Fruit fly (Drosophila melanogaster): ENCODE measurements around the gene pon.

Gene pon

DNA sequence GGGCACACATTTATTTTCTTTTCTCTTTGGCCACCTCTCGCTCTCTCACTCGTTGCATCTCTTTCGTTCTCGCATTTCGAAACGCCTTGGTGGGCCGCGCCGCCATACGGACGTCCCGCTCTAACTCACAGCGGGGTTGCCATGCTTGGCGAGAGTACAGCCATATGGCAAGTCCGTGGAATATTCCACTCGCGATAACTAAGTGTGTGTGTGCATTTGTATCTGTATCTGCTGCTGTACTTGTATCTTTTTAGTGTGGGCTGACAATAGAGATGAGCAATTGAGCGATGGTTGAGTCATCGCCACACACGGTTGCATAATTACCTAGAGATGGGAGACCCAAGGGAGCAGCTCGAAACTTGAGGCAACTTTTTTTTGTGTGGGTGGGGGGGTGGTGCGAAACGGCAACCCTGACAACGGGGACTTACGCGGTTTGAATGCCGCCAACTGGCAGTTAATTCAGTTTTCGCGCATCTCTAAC lies 48.4 kb downstream of the pon start (continued):
- TF ChIP-seq oc (tag; optimal IDR thresholded peaks at IDR 0.05) (peak; percentile 51), B-H2 (GFP tag; optimal IDR thresholded peaks at IDR 0.05) (peak; percentile 79), insv (GFP tag; optimal IDR thresholded peaks at IDR 0.05) (peak in 1 of 2 experiments; percentile 65), chif (GFP tag; optimal IDR thresholded peaks at IDR 0.05) (peak; percentile 67 to 82), HLH54F (GFP tag; optimal IDR thresholded peaks at IDR 0.05) (peak; percentile 93), CG13296 (GFP tag; optimal IDR thresholded peaks at IDR 0.05) (peak; percentile 77), dpn (GFP tag; optimal IDR thresholded peaks at IDR 0.05) (peak; percentile 86 to 89), fd102C (GFP tag; optimal IDR thresholded peaks at IDR 0.05) (no peak), Lhr (GFP tag; optimal IDR thresholded peaks at IDR 0.05) (peak; percentile 76), CG13287 (GFP tag; IDR thresholded peaks at IDR 0.05; ENCODE audit: partially characterized antibody) (peak; percentile 85), org-1 (GFP tag; optimal IDR thresholded peaks at IDR 0.05) (peak; percentile 58), CG4424 (GFP tag; optimal IDR thresholded peaks at IDR 0.05) (peak; percentile 64), CG14710 (tag; optimal IDR thresholded peaks at IDR 0.05) (peak; percentile 95), CG6254 (GFP tag; optimal IDR thresholded peaks at IDR 0.05) (peak; percentile 19), CG18476 (GFP tag; optimal IDR thresholded peaks at IDR 0.05) (no peak), Rfx (GFP tag; IDR thresholded peaks at IDR 0.05) (peak; percentile 96), CG9876 (GFP tag; optimal IDR thresholded peaks at IDR 0.05) (peak; percentile 84), tll (GFP tag; optimal IDR thresholded peaks at IDR 0.05) (peak in 1 of 2 experiments; percentile 52), Fer1 (GFP tag; optimal IDR thresholded peaks at IDR 0.05) (peak; percentile 83), tap (tag; optimal IDR thresholded peaks at IDR 0.05) (peak; percentile 67), CG11247 (GFP tag; IDR thresholded peaks at IDR 0.05) (peak; percentile 91), Neu2 (GFP tag; optimal IDR thresholded peaks at IDR 0.05; ENCODE audit: borderline replicate concordance) (no peak), D (optimal IDR thresholded peaks at IDR 0.05) (peak; percentile 52), D (GFP tag; optimal IDR thresholded peaks at IDR 0.05) (peak; percentile 60), CG16815 (GFP tag; optimal IDR thresholded peaks at IDR 0.05) (peak; percentile 57), CG10431 (GFP tag; optimal IDR thresholded peaks at IDR 0.05) (no peak), CG17361 (GFP tag; IDR thresholded peaks at IDR 0.05) (peak; percentile 74), YL-1 (GFP tag; optimal IDR thresholded peaks at IDR 0.05) (peak; percentile 96), Stat92E (GFP tag; optimal IDR thresholded peaks at IDR 0.05) (no peak), pan (optimal IDR thresholded peaks at IDR 0.05) (no peak), pan (GFP tag; optimal IDR thresholded peaks at IDR 0.05 in 1 of 2, IDR thresholded peaks at IDR 0.05 in 1 of 2) (peak in 1 of 2 experiments; percentile 93), CG10959 (GFP tag; IDR thresholded peaks at IDR 0.05) (peak; percentile 76), Poxn (GFP tag; IDR thresholded peaks at IDR 0.05) (peak; percentile 52), trh (GFP tag; optimal IDR thresholded peaks at IDR 0.05) (peak; percentile 29), CG3065 (GFP tag; optimal IDR thresholded peaks at IDR 0.05) (peak; percentile 43), CG7839 (tag; optimal IDR thresholded peaks at IDR 0.05) (peak; percentile 81), CG18599 (GFP tag; optimal IDR thresholded peaks at IDR 0.05) (peak; percentile 89), jigr1 (GFP tag; IDR thresholded peaks at IDR 0.05) (peak; percentile 51; the same call in 1 of the 3 replicates), Nf-YC (tag; optimal IDR thresholded peaks at IDR 0.05) (peak; percentile 87), Dek (tag; optimal IDR thresholded peaks at IDR 0.05) (peak; percentile 76), E2f1 (GFP tag; IDR thresholded peaks at IDR 0.05) (peak; percentile 87), Jarid2 (GFP tag; optimal IDR thresholded peaks at IDR 0.05) (peak; percentile 54), E2f2 (GFP tag; IDR thresholded peaks at IDR 0.05) (peak; percentile 73), gem (tag; optimal IDR thresholded peaks at IDR 0.05) (peak; percentile 82), CG10209 (GFP tag; optimal IDR thresholded peaks at IDR 0.05) (peak; percentile 83), CG4360 (GFP tag; IDR thresholded peaks at IDR 0.05) (peak; percentile 51), D19A (tag; optimal IDR thresholded peaks at IDR 0.05) (peak; percentile 45), CG13123 (GFP tag; optimal IDR thresholded peaks at IDR 0.05) (peak; percentile 66), Atf3 (GFP tag; optimal IDR thresholded peaks at IDR 0.05) (peak; percentile 80), CG14667 (GFP tag; IDR thresholded peaks at IDR 0.05) (peak; percentile 86)

Data from whole organism, embryonic.